Worm (Caenorhabditis elegans): Measurements from ENCODE around the gene T09F3.5.

- TF ChIP-seq W03F9.2 (tag; optimal IDR thresholded peaks at IDR 0.05) (no peak), dao-5 (tag; optimal IDR thresholded peaks at IDR 0.05) (no peak)
These were observed 46.2 kb upstream of the T09F3.5 start, which contains the start of gene C07E3.9 for ce11 chrII:10350487-10350886.

Data from whole organism, L4/young adult.